Worm (Caenorhabditis elegans) whole organism, dauer: ENCODE data around the gene H10D18.5.

ENCODE experiments used
- unc-62 ChIP-seq: sonication (generic microtip); optimal IDR thresholded peaks from 2 replicates; lab custom pipeline; 2017; ENCODE audit warnings: missing biosample characterization, missing genetic modification reagents, missing genetic modification characterization

H10D18.5 gene

DNA sequence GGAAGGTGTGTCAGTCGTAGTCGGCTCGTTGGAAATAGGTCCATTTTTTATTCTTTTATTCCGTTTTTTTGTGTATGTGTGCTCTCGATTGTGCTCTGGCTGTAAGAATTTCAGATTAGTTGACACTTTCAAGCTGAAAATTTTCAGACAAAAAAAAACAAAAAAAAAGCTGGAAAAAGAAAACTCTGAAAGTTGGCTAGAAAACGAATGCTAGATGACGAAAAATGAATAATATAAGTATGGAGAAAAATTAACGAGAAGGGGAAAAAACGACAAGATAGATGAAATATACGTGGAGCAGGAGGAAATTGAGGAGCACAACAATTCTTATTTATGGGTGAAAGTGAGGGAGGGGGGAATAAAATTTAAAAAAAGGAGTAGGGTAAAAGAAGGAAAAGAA, at the start of gene H10D18.5:
Gene H10D18.5, minus strand, starts transcription at position 101 of the 400 bp plus-strand sequence.
- no peak for TF ChIP-seq unc-62 (GFP tag; lab: Kevin White, UChicago)

DNA sequence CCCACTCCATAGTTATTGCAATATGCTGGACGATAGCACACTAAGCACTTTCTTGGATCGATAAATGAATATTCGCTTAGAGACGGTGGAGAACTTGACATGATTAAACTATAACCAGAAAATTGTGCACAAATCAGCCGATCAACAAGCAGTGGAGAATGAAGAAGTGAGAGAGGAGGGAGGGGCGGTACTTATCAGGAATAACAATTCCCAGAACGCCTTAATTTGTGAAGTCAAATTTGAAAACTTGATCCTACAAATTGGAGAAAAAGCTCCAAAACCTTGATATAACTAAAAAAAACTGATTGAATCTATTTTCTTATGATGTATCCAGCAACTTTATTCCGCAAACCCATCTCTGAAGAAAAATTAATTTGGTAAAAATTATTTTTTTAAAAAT, 46.7 kb upstream of the H10D18.5 start, which contains the start of gene nhr-159:
Gene nhr-159, minus strand, starts transcription at position 101 of the 400 bp plus-strand sequence.
- TF ChIP-seq unc-62 (GFP tag; lab: Kevin White, UChicago), result no peak

DNA sequence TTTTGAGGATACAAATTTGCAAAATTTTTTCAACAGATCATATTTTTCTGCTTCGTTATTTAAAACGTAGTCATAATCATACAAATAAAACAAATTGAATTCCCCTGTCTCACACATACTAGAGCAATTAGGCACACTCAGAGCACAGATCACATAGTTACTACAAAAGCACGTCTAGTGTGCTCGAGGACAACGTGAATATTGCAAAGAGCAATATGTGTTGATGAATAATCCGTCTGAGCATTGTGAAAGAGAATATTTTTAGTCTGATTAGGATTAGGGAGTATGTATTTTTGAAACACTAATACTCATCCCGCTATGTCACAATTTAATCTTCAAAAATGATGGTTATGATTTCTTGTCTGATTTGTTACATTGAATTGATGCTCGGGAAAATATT, 45.7 kb upstream of the H10D18.5 start:
- TF ChIP-seq unc-62 (GFP tag; lab: Kevin White, UChicago), result no peak

DNA sequence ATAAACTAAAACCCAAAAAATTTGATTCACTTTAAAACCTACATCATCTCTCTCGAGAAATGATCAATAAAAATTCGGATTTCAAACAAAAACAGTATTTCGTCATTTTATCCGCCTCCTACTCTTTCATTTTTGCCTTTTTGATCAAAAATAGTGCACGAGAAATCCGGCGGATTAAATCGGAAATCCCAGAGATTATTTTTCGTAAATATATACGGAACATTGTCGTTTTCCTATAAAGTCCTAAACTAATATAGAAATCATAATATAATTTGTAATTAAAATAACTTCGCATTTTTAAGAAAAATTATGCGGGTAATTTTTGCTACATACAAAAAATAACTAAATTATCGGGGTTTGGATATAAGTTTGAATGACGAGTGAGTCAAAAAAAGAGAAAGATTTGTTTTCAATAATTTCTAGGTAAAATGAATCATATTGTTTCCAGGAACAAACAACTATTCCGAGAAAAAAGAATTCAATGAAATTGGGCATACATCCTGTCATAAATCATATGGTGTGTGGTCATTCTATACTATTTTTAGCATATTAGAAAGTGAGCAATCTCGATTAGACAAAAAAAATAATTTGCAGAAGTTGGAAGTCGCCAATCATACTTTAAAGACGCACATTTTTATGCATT, 42.7 kb upstream of the H10D18.5 start, which contains the start of gene nhr-158:
Gene nhr-158, minus strand, starts transcription at position 51 of the 643 bp plus-strand sequence.
- no peak for TF ChIP-seq unc-62 (GFP tag; lab: Kevin White, UChicago)

DNA sequence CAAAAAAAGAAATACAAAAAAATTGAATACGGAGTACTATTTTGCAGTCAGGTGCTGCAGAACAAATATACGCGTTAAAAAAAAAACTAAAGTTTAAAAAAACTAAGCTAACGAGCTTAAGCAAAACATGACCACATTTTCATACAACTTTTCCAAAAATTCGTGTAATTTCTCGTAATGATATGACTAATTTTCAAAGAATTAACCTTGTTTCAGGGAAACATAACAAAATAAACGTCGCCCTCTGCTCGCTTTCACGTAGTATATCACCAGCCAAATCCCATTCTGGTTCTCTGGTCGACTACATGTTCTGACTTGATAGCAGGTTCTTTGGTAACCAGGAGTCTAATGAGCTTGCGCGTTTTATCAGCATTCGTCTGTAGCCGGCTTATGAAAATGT, 38.8 kb upstream of the H10D18.5 start:
- TF ChIP-seq unc-62 (GFP tag; lab: Kevin White, UChicago), result no peak

DNA sequence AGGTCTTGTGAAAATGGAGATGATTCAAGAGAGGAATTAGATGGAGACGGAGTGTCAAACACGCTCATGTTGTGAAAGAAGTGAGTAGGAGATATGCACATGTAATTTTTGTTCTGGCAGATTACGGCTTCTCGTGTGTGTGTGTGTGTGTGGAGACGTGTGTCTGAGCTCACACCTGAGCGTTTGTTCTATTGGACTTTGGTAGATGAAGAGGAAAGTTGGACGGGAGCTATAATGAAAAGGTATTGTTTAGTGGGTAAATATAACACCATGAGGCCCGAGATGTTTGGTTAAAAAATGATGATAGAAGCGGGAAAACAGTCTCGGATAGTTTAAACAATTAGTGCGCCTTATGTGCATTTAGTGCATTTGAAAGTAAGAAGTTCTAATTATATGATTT, 37.4 kb upstream of the H10D18.5 start, which contains the start of gene nhr-157:
Gene nhr-157, minus strand, starts transcription at position 101 of the 400 bp plus-strand sequence.
- TF ChIP-seq unc-62 (GFP tag; lab: Kevin White, UChicago), result no peak

DNA sequence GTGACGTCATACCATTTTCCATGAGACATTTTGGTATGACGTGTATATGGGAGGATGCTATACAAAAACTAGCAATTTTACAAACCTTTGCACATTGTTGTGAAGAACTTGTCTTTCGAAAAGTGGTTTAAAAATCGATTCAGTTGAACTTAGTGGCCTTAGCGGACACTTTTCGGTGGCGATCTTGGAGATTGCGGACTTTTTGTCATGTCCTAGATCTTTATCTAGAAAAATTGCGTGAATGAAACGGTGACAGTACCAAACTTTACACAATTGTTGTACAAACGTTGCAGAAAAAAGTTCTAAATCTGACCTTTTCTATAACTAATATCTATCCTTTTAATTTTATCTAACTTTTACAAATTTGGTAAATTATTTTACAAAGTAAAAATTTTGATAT, 33.8 kb upstream of the H10D18.5 start:
- no peak for TF ChIP-seq unc-62 (GFP tag; lab: Kevin White, UChicago)

DNA sequence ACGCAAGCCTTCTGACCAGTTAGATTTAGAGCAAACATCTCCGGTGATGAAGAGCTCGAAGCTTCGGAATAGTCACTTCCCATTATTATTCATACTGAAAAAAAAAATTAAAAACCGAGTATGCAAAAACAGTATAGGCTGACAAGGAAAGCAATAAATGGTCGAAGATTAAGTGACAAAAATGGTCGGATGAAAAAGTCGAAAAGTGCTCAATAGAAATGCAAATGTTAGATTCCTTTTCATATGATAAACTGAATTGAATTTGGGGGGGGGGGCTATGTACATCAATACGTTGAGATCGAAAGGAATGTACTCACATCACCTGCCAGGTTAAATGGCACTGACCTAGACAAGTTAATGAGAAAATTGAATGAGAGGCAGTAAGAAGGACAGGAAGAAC, 31.3 kb upstream of the H10D18.5 start, which contains the start of gene nhr-187:
Gene nhr-187, minus strand, starts transcription at position 101 of the 400 bp plus-strand sequence.
- TF ChIP-seq unc-62 (GFP tag; lab: Kevin White, UChicago), result no peak

DNA sequence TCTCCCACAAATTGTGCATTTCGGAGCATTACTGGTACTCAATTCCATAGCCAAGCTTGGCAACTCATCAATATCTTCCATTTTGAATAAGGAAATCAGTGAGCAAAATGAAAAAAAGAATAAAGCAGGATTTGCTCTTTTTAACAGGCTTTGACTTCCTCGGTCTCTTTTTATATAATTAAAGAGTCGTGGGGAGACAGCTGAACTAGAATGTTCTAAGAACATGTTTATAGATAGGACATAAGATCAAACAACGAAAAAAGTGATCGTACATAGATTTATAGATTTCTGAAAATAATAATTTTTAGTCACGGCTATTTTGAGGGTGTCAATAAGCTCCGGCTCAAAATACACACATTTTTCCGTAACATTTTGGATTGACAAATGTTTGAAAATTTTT, 28.6 kb upstream of the H10D18.5 start, which contains the start of gene nhr-189:
Gene nhr-189, minus strand, starts transcription at position 121 of the 400 bp plus-strand sequence.
- no peak for TF ChIP-seq unc-62 (GFP tag; lab: Kevin White, UChicago)

DNA sequence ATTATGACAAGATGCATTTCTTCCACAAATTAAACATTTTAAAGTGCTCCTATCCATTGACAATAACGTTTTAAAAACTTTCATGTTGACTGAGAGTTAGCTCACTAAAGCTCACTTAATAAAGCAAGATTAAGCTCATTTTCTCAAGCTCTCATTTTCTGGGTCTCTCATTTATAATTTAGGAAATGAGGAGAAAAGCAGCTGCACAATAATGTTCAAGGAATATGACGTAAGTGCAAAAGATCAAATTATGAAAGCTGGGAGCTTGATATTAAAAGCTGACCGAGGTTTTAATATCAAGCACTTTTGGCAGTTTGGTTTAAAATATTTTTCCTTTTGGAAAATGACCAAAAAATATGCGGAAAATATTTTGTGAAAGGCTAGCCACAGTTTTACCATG, 26.3 kb upstream of the H10D18.5 start, which contains the start of gene nhr-188:
Gene nhr-188, minus strand, starts transcription at position 84 of the 400 bp plus-strand sequence.
- TF ChIP-seq unc-62 (GFP tag; lab: Kevin White, UChicago), result no peak

DNA sequence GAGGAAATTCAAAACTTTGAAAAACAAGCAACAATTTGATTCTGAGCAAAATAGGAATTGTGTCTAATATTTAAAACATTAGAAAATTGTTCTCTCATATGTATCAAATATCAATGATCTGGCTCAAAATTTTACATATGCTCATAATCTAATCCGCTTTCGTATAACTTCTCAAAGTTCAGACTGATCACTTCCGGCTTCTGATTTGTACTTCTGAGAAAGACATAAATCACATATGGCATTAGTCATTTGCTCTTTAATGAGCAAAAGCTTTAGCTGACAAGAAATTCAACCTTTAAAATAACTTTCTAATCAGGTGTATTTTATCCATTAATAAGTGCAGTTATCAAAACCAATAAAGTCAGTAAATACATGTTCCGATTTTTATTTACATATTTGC, 24.4 kb upstream of the H10D18.5 start:
- TF ChIP-seq unc-62 (GFP tag; lab: Kevin White, UChicago), result no peak

DNA sequence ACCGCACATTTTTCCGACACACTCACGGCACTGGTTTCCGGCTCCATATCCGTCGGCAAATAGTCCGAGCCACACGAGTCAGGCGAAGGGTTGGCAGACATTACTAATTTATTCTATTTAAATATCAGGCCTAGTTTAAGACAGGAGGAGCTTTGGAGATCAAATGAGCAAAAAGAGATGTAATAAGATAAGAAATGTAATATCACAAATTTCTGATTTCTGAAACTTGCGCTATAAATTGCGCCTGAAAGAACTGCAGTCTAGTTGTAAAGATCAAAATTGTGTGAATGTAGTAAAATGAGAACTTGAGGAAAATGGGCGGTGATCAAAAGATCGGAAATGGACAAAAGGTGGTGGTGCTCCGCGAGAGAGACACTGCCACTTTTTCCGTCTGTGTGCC, 23.3 kb upstream of the H10D18.5 start, which contains the start of gene nhr-186:
Gene nhr-186, minus strand, starts transcription at position 101 of the 400 bp plus-strand sequence.
- TF ChIP-seq unc-62 (GFP tag; lab: Kevin White, UChicago), result no peak

DNA sequence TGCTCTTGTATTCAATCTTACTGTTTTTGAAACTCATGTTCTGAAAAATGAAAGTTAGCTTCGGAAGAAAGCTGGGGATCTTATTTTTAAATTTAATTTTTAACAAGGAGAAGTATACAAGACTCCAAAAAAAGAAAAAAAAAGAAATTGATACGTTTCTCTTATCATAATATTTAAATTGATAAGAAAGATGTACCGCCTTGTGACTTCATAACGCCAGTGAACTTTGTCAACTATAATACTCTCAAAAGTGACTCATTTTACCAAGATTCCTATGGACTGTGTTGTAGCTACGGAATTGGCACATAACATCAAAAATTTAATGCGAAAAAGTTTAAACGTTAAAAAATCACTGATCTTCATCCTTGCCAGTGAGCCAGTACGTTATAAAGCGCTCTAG, 20.2 kb upstream of the H10D18.5 start:
- no peak for TF ChIP-seq unc-62 (GFP tag; lab: Kevin White, UChicago)

DNA sequence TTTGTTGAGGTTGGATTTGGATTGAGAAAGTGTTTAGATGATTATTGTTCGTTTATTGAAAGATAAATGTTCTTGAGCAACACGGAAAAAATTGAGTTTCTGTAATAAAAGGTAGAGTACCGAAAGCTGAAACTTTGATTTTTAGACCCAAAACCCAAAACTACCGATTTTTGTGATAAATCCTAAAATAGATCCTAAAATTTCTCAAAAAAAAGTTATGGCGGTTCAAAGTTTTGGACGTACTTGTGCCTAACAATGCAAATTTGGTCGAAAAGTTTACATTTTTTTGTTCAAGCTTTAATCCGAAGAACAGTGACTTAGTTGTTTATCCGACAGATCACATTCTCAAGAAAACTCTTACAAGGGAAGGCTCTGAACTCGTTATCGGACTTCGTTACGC, 15.8 kb upstream of the H10D18.5 start, which contains the start of gene nhr-185:
Gene nhr-185, minus strand, starts transcription at position 101 of the 400 bp plus-strand sequence.
- no peak for TF ChIP-seq unc-62 (GFP tag; lab: Kevin White, UChicago)

DNA sequence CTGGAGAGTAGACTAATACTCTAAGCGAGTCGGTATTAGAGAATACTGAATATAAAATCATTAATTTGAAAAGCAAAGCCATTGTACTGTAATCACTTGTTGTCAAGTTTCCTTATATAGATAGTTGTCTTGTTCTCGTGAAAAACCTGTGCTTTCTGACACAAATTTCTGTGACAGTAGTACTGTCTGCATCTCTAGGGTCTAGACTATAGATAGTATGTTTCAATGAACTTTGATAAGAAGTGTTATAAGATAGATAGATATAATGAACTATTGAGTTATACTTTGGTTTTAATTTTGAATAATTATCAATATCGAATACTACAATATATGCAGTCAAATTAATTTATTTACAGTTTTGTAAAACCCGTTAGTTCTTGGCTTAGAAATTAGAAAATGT, 12.4 kb upstream of the H10D18.5 start, which contains the start of gene ugt-32:
Gene ugt-32, minus strand, starts transcription at position 82 of the 400 bp plus-strand sequence.
- no peak for TF ChIP-seq unc-62 (GFP tag; lab: Kevin White, UChicago)

DNA sequence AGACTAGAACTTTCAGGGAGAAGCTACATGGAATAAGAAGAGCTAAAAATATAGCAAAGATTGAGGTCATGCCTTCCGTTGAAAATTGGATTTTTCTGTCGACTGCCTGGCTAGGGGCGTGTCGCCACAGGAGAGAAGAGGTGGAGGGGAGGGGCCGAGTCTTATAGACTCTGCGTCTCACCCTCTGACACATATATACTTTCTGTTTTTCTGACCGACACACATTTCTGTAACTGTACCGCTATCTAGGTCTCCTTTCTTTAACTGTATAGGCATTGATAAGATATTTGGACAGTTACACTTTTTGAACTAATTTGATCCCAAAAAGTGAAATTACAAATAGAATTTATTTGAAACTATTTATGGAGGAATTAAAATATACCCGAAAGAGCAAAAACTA, 9.9 kb upstream of the H10D18.5 start:
- no peak for TF ChIP-seq unc-62 (GFP tag; lab: Kevin White, UChicago)

DNA sequence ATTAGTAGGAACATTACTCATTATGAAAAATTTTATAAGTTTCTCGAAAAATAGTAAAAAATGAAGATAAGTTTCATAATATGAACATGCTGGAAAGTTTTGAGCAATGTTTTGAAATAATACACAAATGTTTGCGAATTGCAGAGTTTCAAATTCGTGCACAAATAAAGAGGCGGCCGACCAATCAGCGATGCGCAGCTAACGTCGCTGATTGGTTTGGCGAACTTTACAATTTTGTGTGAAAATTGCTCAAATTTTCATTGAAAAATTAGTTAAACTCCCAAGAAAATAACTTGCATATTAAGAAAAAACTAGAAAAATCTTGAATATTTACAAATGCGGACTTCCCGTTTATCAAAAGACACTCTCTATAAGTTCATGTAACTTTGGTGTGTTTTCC, 1.1 kb upstream of the H10D18.5 start:
- TF ChIP-seq unc-62 (GFP tag; lab: Kevin White, UChicago), result no peak
